Worm (Caenorhabditis elegans) whole organism, L3 larva: ENCODE results near the gene Y36E3A.2.

Experiments
- ama-1 ChIP-seq: fragments of 150-350 bp; optimal IDR thresholded peaks from 2 replicates; lab custom pipeline; 2018
- elt-1 ChIP-seq: fragments of 150-350 bp; optimal IDR thresholded peaks from 2 replicates; lab custom pipeline; 2014; ENCODE audit warnings: missing biosample characterization, missing genetic modification characterization
- jun-1 ChIP-seq: fragments of 150-350 bp; optimal IDR thresholded peaks from 2 replicates; lab custom pipeline; 2014; ENCODE audit warnings: missing biosample characterization, missing genetic modification reagents, missing genetic modification characterization
- nhr-11 ChIP-seq: fragments of 150-350 bp; optimal IDR thresholded peaks from 2 replicates; lab custom pipeline; 2014; ENCODE audit warnings: missing biosample characterization, missing genetic modification characterization
- nhr-28 ChIP-seq: fragments of 150-350 bp; optimal IDR thresholded peaks from 2 replicates; lab custom pipeline; 2014; ENCODE audit warnings: missing biosample characterization, missing genetic modification characterization
- pha-4 ChIP-seq: fragments of 150-350 bp; optimal IDR thresholded peaks from 2 replicates; lab custom pipeline; 2014; ENCODE audit warnings: missing biosample characterization, missing genetic modification reagents, missing genetic modification characterization
- pqm-1 ChIP-seq: fragments of 150-350 bp; optimal IDR thresholded peaks from 2 replicates; lab custom pipeline; 2017; ENCODE audit warnings: missing biosample characterization, missing genetic modification characterization, inconsistent platforms
- unc-39 ChIP-seq: sonication (generic microtip); optimal IDR thresholded peaks from 4 replicates; lab custom pipeline; 2017; ENCODE audit warnings: missing biosample characterization, missing genetic modification characterization
- unc-62 ChIP-seq: fragments of 150-350 bp; sonication (generic microtip); optimal IDR thresholded peaks from 4 replicates; lab custom pipeline; 2014; ENCODE audit warnings: missing biosample characterization, missing genetic modification reagents, missing genetic modification characterization

ce11 chrV:15398728-15399127 lies 27.1 kb upstream of the Y36E3A.2 start, which contains the start of gene fbxa-199:
- TF ChIP-seq elt-1 (tag; lab: Kevin White, UChicago) (no peak), ama-1 (lab: Kevin White, UChicago) (no peak), jun-1 (tag; lab: Kevin White, UChicago) (no peak), nhr-11 (tag; lab: Kevin White, UChicago) (no peak), pqm-1 (no peak), unc-39 (tag; lab: Kevin White, UChicago) (no peak), pha-4 (tag; lab: Kevin White, UChicago) (no peak), unc-62 (no peak), nhr-28 (tag; lab: Kevin White, UChicago) (no peak)
